Worm (Caenorhabditis elegans) whole organism, young adult: Measurements from ENCODE around the gene Y45G12B.3.

Experiments used
- K12H6.12 ChIP-seq: fragments of 200-800 bp; sonication (Bioruptor generic); optimal IDR thresholded peaks from 2 replicates; lab custom pipeline; 2018; ENCODE audit warnings: mild to moderate bottlenecking, missing genetic modification characterization, missing compliant biosample characterization
- unc-62 ChIP-seq: fragments of 150-350 bp; optimal IDR thresholded peaks from 2 replicates; lab custom pipeline; 2014; ENCODE audit warnings: missing biosample characterization, missing genetic modification reagents, missing genetic modification characterization

DNA sequence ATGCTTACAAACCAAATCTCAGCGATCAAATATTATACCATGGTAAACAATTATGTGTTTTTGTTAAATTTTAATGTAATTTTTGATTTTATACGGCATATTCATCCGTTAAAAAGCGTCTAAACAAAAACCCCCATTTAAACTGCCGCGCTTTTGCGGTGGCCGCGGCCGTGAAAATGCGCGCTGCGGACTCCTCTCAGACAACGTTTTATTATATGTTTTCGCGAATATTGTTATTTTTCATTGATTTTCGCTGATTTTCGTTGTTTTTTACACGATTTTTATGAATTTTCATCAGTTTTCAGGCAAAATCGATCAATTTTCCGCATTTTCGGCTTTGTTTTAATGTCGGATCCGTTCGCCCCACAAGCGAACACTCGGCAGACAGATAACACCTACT lies 57.5 kb downstream of the Y45G12B.3 start, which contains the start of gene W02H5.19:
- TF ChIP-seq K12H6.12 (peak; percentile 71), unc-62 (no peak)
